Fruit fly (Drosophila melanogaster) whole organism, embryonic: Measurements from ENCODE around the gene dlg1.

Experiments
- Antp ChIP-seq: fragments of 200-800 bp; sonication (Bioruptor generic); optimal IDR thresholded peaks from 3 replicates; lab custom pipeline; 2016; ENCODE audit warnings: missing biosample characterization, missing genetic modification characterization
- B-H2 ChIP-seq: fragments of 200-800 bp; sonication (Bioruptor generic); optimal IDR thresholded peaks from 2 replicates; lab custom pipeline; 2018; ENCODE audit warnings: missing biosample characterization, mild to moderate bottlenecking, missing genetic modification characterization
- CG10267 ChIP-seq: fragments of 200-800 bp; sonication (Bioruptor generic); optimal IDR thresholded peaks from 2 replicates; lab custom pipeline; 2018; ENCODE audit warnings: missing biosample characterization, mild to moderate bottlenecking, missing genetic modification characterization, moderate library complexity
- CG10431 ChIP-seq: fragments of 200-800 bp; sonication (Bioruptor generic); optimal IDR thresholded peaks from 3 replicates; lab custom pipeline; 2018; ENCODE audit warnings: missing biosample characterization, mild to moderate bottlenecking, missing genetic modification characterization
- CG10979 ChIP-seq: fragments of 200-800 bp; sonication (Bioruptor generic); optimal IDR thresholded peaks from 2 replicates; lab custom pipeline; 2018; ENCODE audit warnings: missing biosample characterization, mild to moderate bottlenecking, missing genetic modification characterization, moderate library complexity
- CG11504 ChIP-seq: fragments of 200-800 bp; sonication (Bioruptor generic); optimal IDR thresholded peaks from 3 replicates; lab custom pipeline; 2019; ENCODE audit warnings: missing biosample characterization, mild to moderate bottlenecking, missing genetic modification characterization, moderate library complexity
- CG11695 ChIP-seq: fragments of 200-800 bp; sonication (Bioruptor generic); IDR thresholded peaks from 3 replicates; pipeline ENCODE4 v1.3.6; 2022; ENCODE audit warnings: missing biosample characterization, missing genetic modification characterization
- CG17385 ChIP-seq: fragments of 200-800 bp; sonication (Bioruptor generic); optimal IDR thresholded peaks from 3 replicates; lab custom pipeline; 2018; ENCODE audit warnings: missing biosample characterization, mild to moderate bottlenecking, missing genetic modification characterization
- CG2678 ChIP-seq: fragments of 200-800 bp; sonication (Bioruptor generic); optimal IDR thresholded peaks from 3 replicates; lab custom pipeline; 2019; ENCODE audit warnings: missing biosample characterization, mild to moderate bottlenecking, missing genetic modification characterization, moderate library complexity
- CG31388 ChIP-seq: fragments of 200-800 bp; sonication (Bioruptor generic); optimal IDR thresholded peaks from 2 replicates; lab custom pipeline; 2016; ENCODE audit warnings: missing biosample characterization, missing genetic modification characterization
- CG3726 ChIP-seq: fragments of 200-800 bp; sonication (Bioruptor generic); IDR thresholded peaks from 3 replicates; pipeline ENCODE4, ENCODE4 v1.3.6; 2022; ENCODE audit warnings: missing biosample characterization, missing genetic modification characterization
- CG4328 ChIP-seq: fragments of 200-800 bp; sonication (Bioruptor generic); optimal IDR thresholded peaks from 3 replicates; lab custom pipeline; 2017; ENCODE audit warnings: missing biosample characterization, missing genetic modification reagents, missing genetic modification characterization
- CG6791 ChIP-seq: fragments of 200-800 bp; sonication (Bioruptor generic); IDR thresholded peaks from 3 replicates; pipeline ENCODE4 v1.3.6; 2022; ENCODE audit warnings: missing biosample characterization, missing genetic modification characterization; ENCODE audit not compliant: partially characterized antibody
- CG9876 ChIP-seq: fragments of 200-800 bp; sonication (Bioruptor generic); optimal IDR thresholded peaks from 2 replicates; lab custom pipeline; 2016; ENCODE audit warnings: missing biosample characterization, missing genetic modification characterization
- CkIIα-i1 ChIP-seq: fragments of 200-800 bp; sonication (Bioruptor generic); IDR thresholded peaks from 2 replicates; pipeline ENCODE4 v1.3.6; 2022; ENCODE audit warnings: missing biosample characterization, missing genetic modification characterization
- Dip2 ChIP-seq: fragments of 200-800 bp; sonication (Bioruptor generic); IDR thresholded peaks from 2 replicates; pipeline ENCODE4 v1.3.6; 2022; ENCODE audit warnings: missing biosample characterization, missing genetic modification characterization
- Elba2 ChIP-seq: fragments of 200-800 bp; sonication (Bioruptor generic); optimal IDR thresholded peaks from 3 replicates; lab custom pipeline; 2016; ENCODE audit warnings: missing biosample characterization, missing genetic modification characterization
- H15 ChIP-seq: fragments of 200-800 bp; sonication (Bioruptor generic); IDR thresholded peaks from 3 replicates; pipeline ENCODE4 v1.3.6; 2022; ENCODE audit warnings: missing biosample characterization, missing genetic modification characterization
- HLH3B ChIP-seq: fragments of 200-800 bp; sonication (Bioruptor generic); IDR thresholded peaks from 2 replicates; pipeline ENCODE4 v1.3.6; 2022; ENCODE audit warnings: missing biosample characterization, missing genetic modification characterization
- Lpt ChIP-seq: fragments of >200 bp; optimal IDR thresholded peaks from 2 replicates; lab custom pipeline; 2018; ENCODE audit warnings: missing biosample characterization, missing genetic modification characterization
- Mrtf ChIP-seq: fragments of 200-800 bp; sonication (Bioruptor generic); IDR thresholded peaks from 3 replicates; pipeline ENCODE4 v1.3.6; 2022; ENCODE audit warnings: missing biosample characterization, missing genetic modification characterization
- Neu2 ChIP-seq: fragments of 200-800 bp; sonication (Bioruptor generic); optimal IDR thresholded peaks from 3 replicates; lab custom pipeline; 2016; ENCODE audit warnings: missing biosample characterization, missing genetic modification characterization, borderline replicate concordance
- Oaz ChIP-seq: fragments of 200-800 bp; sonication (Bioruptor generic); IDR thresholded peaks from 2 replicates; pipeline ENCODE4 v1.3.6; 2022; ENCODE audit warnings: missing biosample characterization, missing genetic modification characterization
- Sry-β ChIP-seq: fragments of 200-800 bp; sonication (Bioruptor generic); optimal IDR thresholded peaks from 2 replicates; lab custom pipeline; 2018; ENCODE audit warnings: missing biosample characterization, mild to moderate bottlenecking, missing genetic modification characterization, moderate library complexity
- Stat92E ChIP-seq, 3 experiments: fragments of >200 bp in 2 of 3; fragments of 200-800 bp in 1 of 3; sonication (Bioruptor generic) in 1 of 3; optimal IDR thresholded peaks; 2 replicates each; lab custom pipeline; 2017 to 2019; ENCODE audit warnings: missing biosample characterization in 3 of 3, missing genetic modification characterization in 3 of 3, mild to moderate bottlenecking in 1 of 3, moderate library complexity in 1 of 3
- TFAM ChIP-seq: fragments of 200-800 bp; sonication (Bioruptor generic); optimal IDR thresholded peaks from 2 replicates; lab custom pipeline; 2017; ENCODE audit warnings: missing biosample characterization, missing genetic modification characterization, inconsistent platforms
- Xbp1 ChIP-seq: fragments of 200-800 bp; sonication (Bioruptor generic); optimal IDR thresholded peaks from 3 replicates; lab custom pipeline; 2016; ENCODE audit warnings: missing biosample characterization, mild to moderate bottlenecking, missing genetic modification characterization
- danr ChIP-seq: fragments of 200-800 bp; sonication (Bioruptor generic); IDR thresholded peaks from 2 replicates; pipeline ENCODE4 v1.3.6; 2022; ENCODE audit warnings: missing biosample characterization, missing genetic modification characterization
- dati ChIP-seq: fragments of 200-800 bp; sonication (Bioruptor generic); IDR thresholded peaks from 2 replicates; pipeline ENCODE4 v1.3.6; 2022; ENCODE audit warnings: missing biosample characterization, missing genetic modification characterization
- disco-r ChIP-seq: fragments of 200-800 bp; sonication (Bioruptor generic); optimal IDR thresholded peaks from 2 replicates; lab custom pipeline; 2016; ENCODE audit warnings: missing biosample characterization, missing genetic modification characterization
- dm ChIP-seq: fragments of 200-800 bp; sonication (Bioruptor generic); optimal IDR thresholded peaks from 3 replicates; lab custom pipeline; 2016; ENCODE audit warnings: missing biosample characterization, missing genetic modification characterization
- dysf ChIP-seq: fragments of 200-800 bp; sonication (Bioruptor generic); IDR thresholded peaks from 3 replicates; pipeline ENCODE4 v1.3.6; 2022; ENCODE audit warnings: missing biosample characterization, missing genetic modification characterization
- eve ChIP-seq, 2 experiments: fragments of >200 bp; optimal IDR thresholded peaks; 2 replicates each; lab custom pipeline; 2017; ENCODE audit warnings: missing biosample characterization in 2 of 2, missing genetic modification characterization in 2 of 2
- exex ChIP-seq: fragments of 200-800 bp; sonication (Bioruptor generic); optimal IDR thresholded peaks from 4 replicates; lab custom pipeline; 2018; ENCODE audit warnings: missing biosample characterization, mild to moderate bottlenecking, missing genetic modification characterization, moderate library complexity
- ftz-f1 ChIP-seq: fragments of 200-800 bp; sonication (Bioruptor generic); optimal IDR thresholded peaks from 2 replicates; lab custom pipeline; 2016; ENCODE audit warnings: missing biosample characterization, missing genetic modification characterization
- gsb-n ChIP-seq: fragments of 200-800 bp; sonication (Bioruptor generic); optimal IDR thresholded peaks from 3 replicates; lab custom pipeline; 2018; ENCODE audit warnings: missing biosample characterization, mild to moderate bottlenecking, missing genetic modification characterization
- hbn ChIP-seq: fragments of 200-800 bp; sonication (Bioruptor generic); IDR thresholded peaks from 2 replicates; pipeline ENCODE4 v1.3.6; 2022; ENCODE audit warnings: missing biosample characterization, missing genetic modification characterization; ENCODE audit not compliant: partially characterized antibody
- ken ChIP-seq: fragments of 200-800 bp; sonication (Bioruptor generic); IDR thresholded peaks from 3 replicates; pipeline ENCODE4 v1.3.6; 2022; ENCODE audit warnings: missing biosample characterization, missing genetic modification characterization
- mld ChIP-seq: fragments of 200-800 bp; sonication (Bioruptor generic); IDR thresholded peaks from 3 replicates; pipeline ENCODE4 v1.3.6; 2022; ENCODE audit warnings: missing biosample characterization, missing genetic modification characterization; ENCODE audit not compliant: partially characterized antibody
- nau ChIP-seq: fragments of 200-800 bp; sonication (Bioruptor generic); optimal IDR thresholded peaks from 3 replicates; lab custom pipeline; 2017; ENCODE audit warnings: missing biosample characterization, mild to moderate bottlenecking, missing genetic modification characterization, missing genetic modification reagents
- nerfin-1 ChIP-seq: fragments of 200-800 bp; sonication (Bioruptor generic); optimal IDR thresholded peaks from 3 replicates; lab custom pipeline; 2019; ENCODE audit warnings: missing biosample characterization, mild to moderate bottlenecking, missing genetic modification characterization, moderate library complexity
- org-1 ChIP-seq: fragments of 200-800 bp; sonication (Bioruptor generic); optimal IDR thresholded peaks from 2 replicates; lab custom pipeline; 2017; ENCODE audit warnings: missing biosample characterization, missing genetic modification characterization
- pfk ChIP-seq: fragments of 200-800 bp; sonication (Bioruptor generic); optimal IDR thresholded peaks from 2 replicates; lab custom pipeline; 2018; ENCODE audit warnings: missing biosample characterization, mild to moderate bottlenecking, missing genetic modification characterization, moderate library complexity
- seq ChIP-seq: fragments of 200-800 bp; sonication (Bioruptor generic); IDR thresholded peaks from 2 replicates; pipeline ENCODE4 v1.3.6; 2022; ENCODE audit warnings: missing biosample characterization, missing genetic modification characterization
- ssp ChIP-seq: fragments of 200-800 bp; sonication (Bioruptor generic); IDR thresholded peaks from 2 replicates; pipeline ENCODE4 v1.3.6; 2022; ENCODE audit warnings: missing biosample characterization, missing genetic modification characterization
- tgo ChIP-seq: fragments of 200-800 bp; sonication (Bioruptor generic); IDR thresholded peaks from 3 replicates; pipeline ENCODE4 v1.3.6; 2022; ENCODE audit warnings: missing biosample characterization, missing genetic modification characterization
- unpg ChIP-seq: fragments of 200-800 bp; sonication (Bioruptor generic); optimal IDR thresholded peaks from 3 replicates; lab custom pipeline; 2018; ENCODE audit warnings: missing biosample characterization, mild to moderate bottlenecking, missing genetic modification characterization, moderate library complexity
- usp ChIP-seq: fragments of >200 bp; optimal IDR thresholded peaks from 2 replicates; lab custom pipeline; 2017; ENCODE audit warnings: missing biosample characterization, missing genetic modification characterization
- zfh2 ChIP-seq: fragments of 200-800 bp; sonication (Bioruptor generic); optimal IDR thresholded peaks from 2 replicates; lab custom pipeline; 2016; ENCODE audit warnings: missing biosample characterization, missing genetic modification characterization

Gene dlg1

DNA sequence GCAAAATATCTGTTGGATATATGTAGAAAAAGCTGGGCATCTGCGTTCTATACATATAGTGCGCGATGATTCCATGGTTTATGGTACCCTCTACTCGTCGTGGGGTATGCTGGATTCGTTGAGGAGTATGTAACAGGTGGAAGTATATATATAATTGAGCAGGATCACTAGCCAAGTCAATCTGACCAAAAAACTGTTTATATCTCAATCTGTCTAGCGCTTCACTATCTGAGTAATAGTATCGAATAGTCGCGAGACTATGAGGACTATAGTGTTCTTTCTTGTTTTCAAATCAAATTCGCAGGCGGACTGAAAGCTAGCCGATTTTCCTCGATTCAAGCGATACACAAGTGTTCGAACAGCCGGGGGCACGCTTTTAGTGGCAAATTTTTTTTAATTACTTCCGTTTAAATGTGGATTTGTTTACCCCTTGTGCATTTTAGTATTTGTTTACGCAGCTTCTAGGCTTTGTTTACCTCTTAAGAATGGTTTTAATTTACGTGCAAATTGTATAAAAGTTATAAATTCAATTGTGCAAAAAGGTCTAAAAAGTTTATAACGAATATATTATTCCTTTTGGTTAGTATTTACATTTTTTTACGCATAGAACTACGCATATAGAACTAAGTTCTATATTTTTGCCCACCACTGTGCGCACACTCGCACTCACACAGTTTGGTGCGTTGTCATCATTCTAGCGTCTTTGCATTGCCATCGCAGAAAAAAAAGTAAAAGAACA, 21.3 kb downstream of the dlg1 start (continued):
- peak; percentile 57 for TF ChIP-seq CG10267
- peak; percentile 63 for TF ChIP-seq Oaz (GFP tag; lab: Robert Waterston, UW)
- peak; percentile 87 for TF ChIP-seq CG2678 (tag; lab: Kevin White, UChicago)
- TF ChIP-seq Elba2, result no peak
- TF ChIP-seq Stat92E (GFP tag; optimal IDR thresholded peaks at IDR 0.05; lab: Kevin White, UChicago), result no peak
- TF ChIP-seq usp (GFP tag; lab: Kevin White, UChicago), result no peak
- no peak for TF ChIP-seq TFAM (GFP tag; lab: Kevin White, UChicago)
- TF ChIP-seq CG11504 (tag; lab: Kevin White, UChicago), result peak; percentile 82
- peak; percentile 75; the same call in 2 of the 3 replicates for TF ChIP-seq H15 (GFP tag; lab: Robert Waterston, UW)
- TF ChIP-seq eve (GFP tag; optimal IDR thresholded peaks at IDR 0.05; lab: Kevin White, UChicago), result peak in 1 of 2 experiments; percentile 88
- peak; percentile 46 for TF ChIP-seq nerfin-1 (tag; lab: Kevin White, UChicago)
- TF ChIP-seq CG17385, result peak; percentile 51
- TF ChIP-seq zfh2 (GFP tag; lab: Kevin White, UChicago), result peak; percentile 80
- peak; percentile 56 for TF ChIP-seq dm (GFP tag; lab: Kevin White, UChicago)
- TF ChIP-seq seq (GFP tag; lab: Robert Waterston, UW), result peak; percentile 71
- peak; percentile 43 for TF ChIP-seq danr (GFP tag; lab: Robert Waterston, UW)
- 0 out of 3 replicates have a peak, but pooled peaks have one; percentile 26 for TF ChIP-seq mld
- no peak for TF ChIP-seq pfk (GFP tag; lab: Kevin White, UChicago)
- no peak for TF ChIP-seq Dip2
- TF ChIP-seq CG6791 (GFP tag; lab: Robert Waterston, UW), result no peak
- TF ChIP-seq unpg (GFP tag; lab: Kevin White, UChicago), result peak; percentile 75
- TF ChIP-seq Mrtf, result peak; percentile 80
- no peak for TF ChIP-seq B-H2 (GFP tag; lab: Kevin White, UChicago)
- TF ChIP-seq CG10431 (GFP tag; lab: Kevin White, UChicago), result no peak
- peak; percentile 51; the same call in 1 of the 2 replicates for TF ChIP-seq CkIIα-i1 (GFP tag; lab: Robert Waterston, UW)
- TF ChIP-seq exex (tag; lab: Kevin White, UChicago), result peak; percentile 19
- TF ChIP-seq CG9876 (GFP tag; lab: Kevin White, UChicago), result peak; percentile 46
- TF ChIP-seq ken (GFP tag; lab: Robert Waterston, UW), result peak; percentile 84
- peak; percentile 42 for TF ChIP-seq disco-r (GFP tag; lab: Kevin White, UChicago)
- TF ChIP-seq CG4328 (GFP tag; lab: Kevin White, UChicago), result peak; percentile 48
- peak; percentile 72 for TF ChIP-seq CG11695 (GFP tag; lab: Robert Waterston, UW)
- no peak for TF ChIP-seq Lpt
- peak; percentile 86 for TF ChIP-seq tgo (GFP tag; lab: Robert Waterston, UW)
- no peak for TF ChIP-seq ftz-f1 (GFP tag; lab: Kevin White, UChicago)
- peak; percentile 90 for TF ChIP-seq dysf (GFP tag; lab: Robert Waterston, UW)
- peak; percentile 71 for TF ChIP-seq org-1 (GFP tag; lab: Kevin White, UChicago)
- peak; percentile 57 for TF ChIP-seq CG10979
- peak; percentile 85 for TF ChIP-seq HLH3B (GFP tag; lab: Robert Waterston, UW)
- peak; percentile 78 for TF ChIP-seq Xbp1 (GFP tag; lab: Kevin White, UChicago)
- TF ChIP-seq dati (GFP tag; lab: Robert Waterston, UW), result peak; percentile 65; the same call in 1 of the 2 replicates
- TF ChIP-seq Sry-β, result no peak
- TF ChIP-seq nau (GFP tag; lab: Kevin White, UChicago), result peak; percentile 34
- TF ChIP-seq Antp (GFP tag; lab: Kevin White, UChicago), result peak; percentile 74
- TF ChIP-seq ssp (GFP tag; lab: Robert Waterston, UW), result peak; percentile 70
- TF ChIP-seq CG3726, result peak; percentile 79; the same call in 2 of the 3 replicates
- TF ChIP-seq gsb-n (tag; lab: Kevin White, UChicago), result peak; percentile 22
- peak; percentile 20 for TF ChIP-seq CG31388
- TF ChIP-seq Neu2 (GFP tag; lab: Kevin White, UChicago), result no peak
- TF ChIP-seq hbn (GFP tag; lab: Robert Waterston, UW), result no peak
